Worm (Caenorhabditis elegans): ENCODE measurements around the gene mtm-6.

Gene mtm-6

DNA sequence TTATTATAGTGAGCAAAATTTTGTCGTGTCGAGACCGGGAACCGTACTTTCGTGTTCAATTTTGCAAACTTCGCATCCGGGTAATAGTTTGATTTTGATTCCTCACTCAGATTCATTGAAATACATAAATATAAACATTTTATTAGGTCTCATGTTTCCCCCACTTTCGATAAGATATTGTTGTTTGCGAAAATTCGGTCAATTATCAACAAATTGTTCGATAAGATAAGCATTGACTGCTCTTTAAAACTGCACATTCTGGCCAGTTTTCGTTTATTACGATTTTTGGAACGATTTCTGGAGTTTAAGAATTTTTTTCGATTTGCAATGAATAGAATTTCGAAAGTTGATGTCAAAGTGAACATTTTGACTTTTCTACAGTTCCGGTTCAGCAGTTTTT is 41.7 kb downstream of the mtm-6 start:
- no peak for TF ChIP-seq unc-3 (GFP tag; conservative IDR thresholded peaks at IDR 0.05)
- no peak for TF ChIP-seq unc-3 (tag; optimal IDR thresholded peaks at IDR 0.05)
- peak; percentile 92 for TF ChIP-seq elt-2 (tag; optimal IDR thresholded peaks at IDR 0.05)

- TF ChIP-seq pros-1 (tag; optimal IDR thresholded peaks at IDR 0.05) (no peak), ceh-34 (tag; optimal IDR thresholded peaks at IDR 0.05) (no peak), ceh-6 (GFP tag; optimal IDR thresholded peaks at IDR 0.05) (no peak), ceh-45 (GFP tag; IDR thresholded peaks at IDR 0.05) (no peak), unc-55 (GFP tag; optimal IDR thresholded peaks at IDR 0.05) (no peak), dmd-4 (tag; optimal IDR thresholded peaks at IDR 0.05; ENCODE audit: borderline replicate concordance) (no peak), syd-9 (tag; optimal IDR thresholded peaks at IDR 0.05) (no peak), tbx-2 (tag; optimal IDR thresholded peaks at IDR 0.05) (no peak), unc-86 (tag; optimal IDR thresholded peaks at IDR 0.05) (no peak), pat-9 (tag; optimal IDR thresholded peaks at IDR 0.05) (no peak), gmeb-2 (tag; optimal IDR thresholded peaks at IDR 0.05) (no peak), sox-4 (tag; optimal IDR thresholded peaks at IDR 0.05) (no peak), hlh-13 (GFP tag; optimal IDR thresholded peaks at IDR 0.05) (no peak), odd-2 (tag; optimal IDR thresholded peaks at IDR 0.05) (no peak), fax-1 (tag; optimal IDR thresholded peaks at IDR 0.05) (no peak), ztf-16 (tag; optimal IDR thresholded peaks at IDR 0.05) (no peak), mec-3 (tag; optimal IDR thresholded peaks at IDR 0.05; ENCODE audit: borderline replicate concordance) (no peak)
Observed at ce11 chrIII:13389078-13389477, 42.2 kb downstream of the mtm-6 start, which contains the start of gene T03F6.3. Gene T03F6.3 (plus strand): TSS chrIII:13389395.

DNA sequence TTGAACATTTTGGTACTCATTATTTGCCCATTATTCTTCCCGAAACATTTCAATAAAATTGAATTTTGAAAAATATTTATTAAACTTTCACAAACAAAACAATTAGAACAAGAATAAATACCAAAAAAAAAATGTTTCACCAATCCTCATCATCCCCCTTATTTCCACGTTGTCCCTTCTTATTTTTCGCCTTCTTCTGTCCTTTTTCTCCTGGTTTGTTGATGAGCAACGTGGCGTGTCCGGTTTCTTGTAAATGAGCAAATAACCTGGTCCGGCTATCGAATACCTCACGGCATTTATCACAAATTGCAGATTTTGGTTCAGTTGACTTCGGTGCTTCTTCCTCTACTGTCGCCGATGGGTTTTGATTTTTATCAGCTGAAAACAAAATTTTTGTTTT is 43.9 kb downstream of the mtm-6 start:
- no peak for TF ChIP-seq tbx-7 (tag; optimal IDR thresholded peaks at IDR 0.05)
- TF ChIP-seq zip-5 (tag; optimal IDR thresholded peaks at IDR 0.05) = no peak
- TF ChIP-seq fax-1 (tag; optimal IDR thresholded peaks at IDR 0.05) = no peak
- TF ChIP-seq ceh-2 (tag; optimal IDR thresholded peaks at IDR 0.05) = no peak
- TF ChIP-seq eyg-1 (tag; optimal IDR thresholded peaks at IDR 0.05) = no peak
- no peak for TF ChIP-seq nhr-232 (tag; optimal IDR thresholded peaks at IDR 0.05)
- no peak for TF ChIP-seq ceh-22 (tag; optimal IDR thresholded peaks at IDR 0.05)
- TF ChIP-seq pqm-1 (tag; optimal IDR thresholded peaks at IDR 0.05) = no peak
- no peak for TF ChIP-seq unc-42 (tag; optimal IDR thresholded peaks at IDR 0.05)
- TF ChIP-seq ztf-16 (tag; optimal IDR thresholded peaks at IDR 0.05) = no peak
- TF ChIP-seq odd-2 (tag; optimal IDR thresholded peaks at IDR 0.05) = no peak
- TF ChIP-seq ceh-48 (tag; optimal IDR thresholded peaks at IDR 0.05) = no peak
- no peak for TF ChIP-seq F13H6.1 (tag; optimal IDR thresholded peaks at IDR 0.05)
- no peak for TF ChIP-seq madf-2 (tag; optimal IDR thresholded peaks at IDR 0.05)
- no peak for TF ChIP-seq ceh-45 (GFP tag; IDR thresholded peaks at IDR 0.05)
- no peak for TF ChIP-seq elt-4 (tag; optimal IDR thresholded peaks at IDR 0.05)
- TF ChIP-seq K09A11.1 (tag; optimal IDR thresholded peaks at IDR 0.05; ENCODE audit: insufficient read depth) = no peak

ce11 chrIII:13393239-13393638 is 46.4 kb downstream of the mtm-6 start, which contains the start of gene dnj-17:
Gene dnj-17 (minus strand): TSS chrIII:13393339.
- TF ChIP-seq unc-3 (GFP tag; conservative IDR thresholded peaks at IDR 0.05) = no peak
- TF ChIP-seq unc-3 (tag; optimal IDR thresholded peaks at IDR 0.05) = no peak
- TF ChIP-seq C38D4.7 (GFP tag; optimal IDR thresholded peaks at IDR 0.05) = no peak
- TF ChIP-seq pqm-1 (tag; optimal IDR thresholded peaks at IDR 0.05) = no peak
- TF ChIP-seq tbx-2 (tag; optimal IDR thresholded peaks at IDR 0.05) = no peak
- TF ChIP-seq ceh-45 (GFP tag; IDR thresholded peaks at IDR 0.05) = no peak

- TF ChIP-seq tbx-7 (tag; optimal IDR thresholded peaks at IDR 0.05) (no peak), syd-9 (tag; optimal IDR thresholded peaks at IDR 0.05) (no peak), pros-1 (tag; optimal IDR thresholded peaks at IDR 0.05) (no peak), ahr-1 (tag; optimal IDR thresholded peaks at IDR 0.05) (no peak), F13H6.1 (tag; optimal IDR thresholded peaks at IDR 0.05) (no peak), T23F11.4 (GFP tag; optimal IDR thresholded peaks at IDR 0.05) (no peak), ceh-6 (GFP tag; optimal IDR thresholded peaks at IDR 0.05) (no peak), che-1 (tag; optimal IDR thresholded peaks at IDR 0.05) (no peak), ceh-18 (tag; optimal IDR thresholded peaks at IDR 0.05) (no peak), pat-9 (tag; optimal IDR thresholded peaks at IDR 0.05) (no peak), hlh-13 (GFP tag; optimal IDR thresholded peaks at IDR 0.05) (no peak), dve-1 (tag; optimal IDR thresholded peaks at IDR 0.05) (no peak), npax-4 (tag; optimal IDR thresholded peaks at IDR 0.05) (no peak), zip-5 (tag; optimal IDR thresholded peaks at IDR 0.05) (no peak), ceh-24 (tag; optimal IDR thresholded peaks at IDR 0.05) (no peak), ceh-14 (tag; optimal IDR thresholded peaks at IDR 0.05) (no peak), odd-2 (tag; optimal IDR thresholded peaks at IDR 0.05) (no peak), ceh-45 (GFP tag; IDR thresholded peaks at IDR 0.05) (no peak)
Observed at ce11 chrIII:13393647-13394046, 46.8 kb downstream of the mtm-6 start, which contains the start of gene qdpr-1. Gene qdpr-1 (plus strand): TSS chrIII:13393910.

Measured in whole organism, late embryonic.